Fruit fly (Drosophila melanogaster) whole organism, adult: ENCODE measurements around the gene CG6843.

Source experiments
- CG11617 ChIP-seq: fragments of 200-800 bp; sonication (Bioruptor generic); optimal IDR thresholded peaks from 2 replicates; lab custom pipeline; 2017; ENCODE audit warnings: mild to moderate bottlenecking, missing biosample characterization, missing genetic modification reagents, missing genetic modification characterization
- CG12768 ChIP-seq: fragments of 200-800 bp; sonication (Bioruptor generic); optimal IDR thresholded peaks from 2 replicates; lab custom pipeline; 2017; ENCODE audit warnings: missing biosample characterization, missing genetic modification characterization, mild to moderate bottlenecking, moderate library complexity, missing genetic modification reagents
- CG14711 ChIP-seq: fragments of 200-800 bp; sonication (Bioruptor generic); optimal IDR thresholded peaks from 2 replicates; lab custom pipeline; 2018; ENCODE audit warnings: missing biosample characterization, mild to moderate bottlenecking, missing genetic modification characterization, moderate library complexity
- CG1620 ChIP-seq: fragments of 200-800 bp; sonication (Bioruptor generic); optimal IDR thresholded peaks from 2 replicates; lab custom pipeline; 2016; ENCODE audit warnings: missing biosample characterization, missing genetic modification characterization
- CG5204 ChIP-seq: fragments of 200-800 bp; sonication (Bioruptor generic); optimal IDR thresholded peaks from 2 replicates; lab custom pipeline; 2016; ENCODE audit warnings: missing biosample characterization, missing genetic modification characterization
- CG7101 ChIP-seq: fragments of 200-800 bp; sonication (Bioruptor generic); optimal IDR thresholded peaks from 2 replicates; lab custom pipeline; 2018; ENCODE audit warnings: missing biosample characterization, mild to moderate bottlenecking, missing genetic modification characterization, moderate library complexity
- Crg-1 ChIP-seq: fragments of 200-800 bp; sonication (Bioruptor generic); optimal IDR thresholded peaks from 2 replicates; lab custom pipeline; 2016; ENCODE audit warnings: missing biosample characterization, missing genetic modification characterization
- cnc ChIP-seq, 2 experiments: fragments of >200 bp; optimal IDR thresholded peaks; 2 replicates each; lab custom pipeline; 2017
- ovo ChIP-seq: fragments of 200-800 bp; sonication (Bioruptor generic); optimal IDR thresholded peaks from 2 replicates; lab custom pipeline; 2016; ENCODE audit warnings: missing biosample characterization, missing genetic modification characterization
- pad ChIP-seq: fragments of 200-800 bp; sonication (Bioruptor generic); optimal IDR thresholded peaks from 3 replicates; lab custom pipeline; 2017; ENCODE audit warnings: missing biosample characterization, missing genetic modification characterization, mild to moderate bottlenecking, moderate library complexity, missing genetic modification reagents

DNA sequence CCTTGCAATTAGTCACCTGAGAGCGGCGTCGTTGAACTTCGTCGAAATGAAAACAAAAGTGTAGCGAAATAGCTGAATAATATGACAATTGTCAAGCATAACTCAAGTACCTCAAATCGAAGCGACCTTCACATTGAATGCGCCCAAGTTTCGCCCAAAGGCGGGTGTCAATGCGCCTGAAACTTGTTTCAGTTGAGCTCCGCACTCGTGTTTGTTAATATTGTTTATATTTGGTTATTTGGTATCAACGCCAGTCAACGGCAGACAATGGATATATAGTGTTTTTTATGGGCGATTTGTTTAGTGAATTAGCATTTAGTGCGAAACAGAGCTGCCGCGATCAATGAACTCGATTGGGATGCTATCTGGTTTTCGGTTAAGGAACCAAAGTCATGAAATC is 39.5 kb upstream of the CG6843 start:
- TF ChIP-seq pad (GFP tag; lab: Kevin White, UChicago) (no peak), CG1620 (no peak), CG7101 (tag; lab: Kevin White, UChicago) (no peak), cnc (optimal IDR thresholded peaks at IDR 0.05; lab: Kevin White, UChicago) (no peak), CG5204 (GFP tag; lab: Kevin White, UChicago) (no peak), CG11617 (no peak), Crg-1 (no peak), CG12768 (no peak), CG14711 (tag; lab: Kevin White, UChicago) (no peak), ovo (GFP tag; lab: Kevin White, UChicago) (no peak)
